Fruit fly (Drosophila melanogaster) whole organism, embryonic: ENCODE results near the gene CG15362.

Experiments
- Adf1 ChIP-seq: fragments of 200-800 bp; sonication (Bioruptor generic); IDR thresholded peaks from 2 replicates; pipeline ENCODE4 v1.3.6; 2022; ENCODE audit warnings: missing biosample characterization, missing genetic modification characterization
- CG10565 ChIP-seq: fragments of 200-800 bp; sonication (Bioruptor generic); optimal IDR thresholded peaks from 3 replicates; lab custom pipeline; 2016; ENCODE audit warnings: missing biosample characterization, mild to moderate bottlenecking, missing genetic modification characterization
- CG10654 ChIP-seq: fragments of 200-800 bp; sonication (Bioruptor generic); optimal IDR thresholded peaks from 2 replicates; lab custom pipeline; 2016; ENCODE audit warnings: missing biosample characterization, missing genetic modification characterization
- CG11696 ChIP-seq: fragments of 200-800 bp; sonication (Bioruptor generic); IDR thresholded peaks from 2 replicates; pipeline ENCODE4 v1.3.6; 2022; ENCODE audit warnings: missing biosample characterization, missing genetic modification characterization
- CG12769 ChIP-seq: fragments of 200-800 bp; sonication (Bioruptor generic); optimal IDR thresholded peaks from 2 replicates; lab custom pipeline; 2019; ENCODE audit warnings: missing biosample characterization, mild to moderate bottlenecking, missing genetic modification characterization, moderate library complexity
- CG13424 ChIP-seq: fragments of 200-800 bp; sonication (Bioruptor generic); optimal IDR thresholded peaks from 2 replicates; lab custom pipeline; 2019; ENCODE audit warnings: missing biosample characterization, mild to moderate bottlenecking, missing genetic modification characterization, moderate library complexity
- CG13624 ChIP-seq: fragments of 200-800 bp; sonication (Bioruptor generic); optimal IDR thresholded peaks from 2 replicates; lab custom pipeline; 2016; ENCODE audit warnings: missing biosample characterization, missing genetic modification characterization
- CG14667 ChIP-seq: fragments of 200-800 bp; sonication (Bioruptor generic); IDR thresholded peaks from 2 replicates; pipeline ENCODE4 v1.3.6; 2022; ENCODE audit warnings: missing biosample characterization, missing genetic modification characterization
- CG15514 ChIP-seq: fragments of 200-800 bp; sonication (Bioruptor generic); optimal IDR thresholded peaks from 3 replicates; lab custom pipeline; 2017; ENCODE audit warnings: missing biosample characterization, missing genetic modification characterization, mild to moderate bottlenecking, moderate library complexity, missing genetic modification reagents
- CG15601 ChIP-seq: fragments of 200-800 bp; sonication (Bioruptor generic); optimal IDR thresholded peaks from 3 replicates; lab custom pipeline; 2019; ENCODE audit warnings: missing biosample characterization, mild to moderate bottlenecking, missing genetic modification characterization, moderate library complexity
- CG18599 ChIP-seq: fragments of 200-800 bp; sonication (Bioruptor generic); optimal IDR thresholded peaks from 3 replicates; lab custom pipeline; 2017; ENCODE audit warnings: missing biosample characterization, missing genetic modification characterization, mild to moderate bottlenecking, moderate library complexity, missing genetic modification reagents
- CG31388 ChIP-seq: fragments of 200-800 bp; sonication (Bioruptor generic); optimal IDR thresholded peaks from 2 replicates; lab custom pipeline; 2016; ENCODE audit warnings: missing biosample characterization, missing genetic modification characterization
- CG33557 ChIP-seq: fragments of 200-800 bp; sonication (Bioruptor generic); optimal IDR thresholded peaks from 2 replicates; lab custom pipeline; 2019; ENCODE audit warnings: missing biosample characterization, mild to moderate bottlenecking, missing genetic modification characterization, moderate library complexity
- CG3995 ChIP-seq: fragments of 200-800 bp; sonication (Bioruptor generic); optimal IDR thresholded peaks from 3 replicates; lab custom pipeline; 2016; ENCODE audit warnings: missing biosample characterization, missing genetic modification characterization
- CG4360 ChIP-seq: fragments of 200-800 bp; sonication (Bioruptor generic); IDR thresholded peaks from 2 replicates; pipeline ENCODE4 v1.3.6; 2022; ENCODE audit warnings: missing biosample characterization, missing genetic modification characterization
- CG4854 ChIP-seq: fragments of 200-800 bp; sonication (Bioruptor generic); optimal IDR thresholded peaks from 2 replicates; lab custom pipeline; 2016; ENCODE audit warnings: missing biosample characterization, missing genetic modification characterization, inconsistent platforms
- CG6683 ChIP-seq: fragments of 200-800 bp; sonication (Bioruptor generic); optimal IDR thresholded peaks from 2 replicates; lab custom pipeline; 2017; ENCODE audit warnings: missing biosample characterization, mild to moderate bottlenecking, missing genetic modification characterization, missing genetic modification reagents
- CkIIα-i1 ChIP-seq: fragments of 200-800 bp; sonication (Bioruptor generic); IDR thresholded peaks from 2 replicates; pipeline ENCODE4 v1.3.6; 2022; ENCODE audit warnings: missing biosample characterization, missing genetic modification characterization
- Dbx ChIP-seq: fragments of 200-800 bp; sonication (Bioruptor generic); IDR thresholded peaks from 3 replicates; pipeline ENCODE4 v1.3.6; 2022; ENCODE audit warnings: missing biosample characterization, missing genetic modification characterization
- Dip2 ChIP-seq: fragments of 200-800 bp; sonication (Bioruptor generic); IDR thresholded peaks from 2 replicates; pipeline ENCODE4 v1.3.6; 2022; ENCODE audit warnings: missing biosample characterization, missing genetic modification characterization
- Dll ChIP-seq: fragments of 200-800 bp; sonication (Bioruptor generic); IDR thresholded peaks from 4 replicates; pipeline ENCODE4 v1.3.6; 2022; ENCODE audit warnings: missing biosample characterization, missing genetic modification characterization; ENCODE audit not compliant: partially characterized antibody
- Dp ChIP-seq: fragments of 200-800 bp; sonication (Bioruptor generic); optimal IDR thresholded peaks from 2 replicates; lab custom pipeline; 2018; ENCODE audit warnings: missing biosample characterization, mild to moderate bottlenecking, missing genetic modification characterization, moderate library complexity
- Dref ChIP-seq: fragments of 200-800 bp; sonication (Bioruptor generic); IDR thresholded peaks from 2 replicates; pipeline ENCODE4 v1.3.6; 2022; ENCODE audit warnings: missing biosample characterization, missing genetic modification characterization
- Eip74EF ChIP-seq, 2 experiments: fragments of 200-800 bp in 1 of 2; fragments of >200 bp in 1 of 2; sonication (Bioruptor generic) in 1 of 2; optimal IDR thresholded peaks; 2 replicates each; lab custom pipeline; 2017 to 2019; ENCODE audit warnings: missing biosample characterization in 2 of 2, missing genetic modification characterization in 2 of 2, mild to moderate bottlenecking in 1 of 2, moderate library complexity in 1 of 2
- H2.0 ChIP-seq: fragments of 200-800 bp; sonication (Bioruptor generic); IDR thresholded peaks from 2 replicates; pipeline ENCODE4 v1.3.6; 2022; ENCODE audit warnings: missing biosample characterization, missing genetic modification characterization
- Hmr ChIP-seq: fragments of 200-800 bp; sonication (Bioruptor generic); optimal IDR thresholded peaks from 3 replicates; lab custom pipeline; 2017; ENCODE audit warnings: mild to moderate bottlenecking, missing biosample characterization, missing genetic modification reagents, missing genetic modification characterization
- Hr78 ChIP-seq, 2 experiments: fragments of 200-800 bp in 1 of 2; fragments of >200 bp in 1 of 2; sonication (Bioruptor generic) in 1 of 2; optimal IDR thresholded peaks; 2 replicates each; lab custom pipeline; 2017 to 2019; ENCODE audit warnings: missing biosample characterization in 2 of 2, missing genetic modification characterization in 2 of 2, mild to moderate bottlenecking in 1 of 2, moderate library complexity in 1 of 2
- MBD-R2 ChIP-seq: fragments of 200-800 bp; sonication (Bioruptor generic); IDR thresholded peaks from 2 replicates; pipeline ENCODE4 v1.3.6; 2022; ENCODE audit warnings: missing biosample characterization, missing genetic modification characterization
- Nf-YA ChIP-seq: fragments of 200-800 bp; sonication (Bioruptor generic); IDR thresholded peaks from 2 replicates; pipeline ENCODE4 v1.3.6; 2022; ENCODE audit warnings: missing biosample characterization, missing genetic modification characterization
- PHDP ChIP-seq: fragments of 200-800 bp; sonication (Bioruptor generic); optimal IDR thresholded peaks from 3 replicates; lab custom pipeline; 2018; ENCODE audit warnings: missing biosample characterization, mild to moderate bottlenecking, missing genetic modification characterization, moderate library complexity
- Stat92E ChIP-seq, 3 experiments: fragments of >200 bp in 2 of 3; fragments of 200-800 bp in 1 of 3; sonication (Bioruptor generic) in 1 of 3; optimal IDR thresholded peaks; 2 replicates each; lab custom pipeline; 2017 to 2019; ENCODE audit warnings: missing biosample characterization in 3 of 3, missing genetic modification characterization in 3 of 3, mild to moderate bottlenecking in 1 of 3, moderate library complexity in 1 of 3
- Xbp1 ChIP-seq: fragments of 200-800 bp; sonication (Bioruptor generic); optimal IDR thresholded peaks from 3 replicates; lab custom pipeline; 2016; ENCODE audit warnings: missing biosample characterization, mild to moderate bottlenecking, missing genetic modification characterization
- ab ChIP-seq: fragments of 200-800 bp; sonication (Bioruptor generic); optimal IDR thresholded peaks from 2 replicates; lab custom pipeline; 2016; ENCODE audit warnings: missing biosample characterization, missing genetic modification characterization
- ap ChIP-seq: fragments of 200-800 bp; sonication (Bioruptor generic); IDR thresholded peaks from 2 replicates; pipeline ENCODE4 v1.3.6; 2022; ENCODE audit warnings: missing biosample characterization, missing genetic modification characterization
- cg ChIP-seq: fragments of 200-800 bp; sonication (Bioruptor generic); optimal IDR thresholded peaks from 3 replicates; lab custom pipeline; 2019; ENCODE audit warnings: missing biosample characterization, mild to moderate bottlenecking, missing genetic modification characterization, moderate library complexity
- cwo ChIP-seq: fragments of 200-800 bp; sonication (Bioruptor generic); optimal IDR thresholded peaks from 3 replicates; lab custom pipeline; 2017; ENCODE audit warnings: missing biosample characterization, missing genetic modification characterization, mild to moderate bottlenecking, moderate library complexity, missing genetic modification reagents
- ewg ChIP-seq: fragments of 200-800 bp; sonication (Bioruptor generic); optimal IDR thresholded peaks from 3 replicates; lab custom pipeline; 2017; ENCODE audit warnings: mild to moderate bottlenecking, missing biosample characterization, missing genetic modification reagents, missing genetic modification characterization
- fru ChIP-seq: fragments of >200 bp; optimal IDR thresholded peaks from 2 replicates; lab custom pipeline; 2017
- h ChIP-seq: fragments of >200 bp; optimal IDR thresholded peaks from 2 replicates; lab custom pipeline; 2017
- her ChIP-seq: fragments of 200-800 bp; sonication (Bioruptor generic); optimal IDR thresholded peaks from 2 replicates; lab custom pipeline; 2016; ENCODE audit warnings: missing biosample characterization, missing genetic modification characterization
- mirr ChIP-seq: fragments of 200-800 bp; sonication (Bioruptor generic); optimal IDR thresholded peaks from 3 replicates; lab custom pipeline; 2018; ENCODE audit warnings: missing biosample characterization, mild to moderate bottlenecking, missing genetic modification characterization
- nmo ChIP-seq: fragments of 200-800 bp; sonication (Bioruptor generic); optimal IDR thresholded peaks from 2 replicates; lab custom pipeline; 2018; ENCODE audit warnings: missing biosample characterization, mild to moderate bottlenecking, missing genetic modification characterization, moderate library complexity
- pnt ChIP-seq: fragments of 200-800 bp; sonication (Bioruptor generic); optimal IDR thresholded peaks from 3 replicates; lab custom pipeline; 2016; ENCODE audit warnings: missing biosample characterization, missing genetic modification characterization
- pros ChIP-seq: fragments of 200-800 bp; sonication (Bioruptor generic); optimal IDR thresholded peaks from 3 replicates; lab custom pipeline; 2019; ENCODE audit warnings: missing biosample characterization, mild to moderate bottlenecking, missing genetic modification characterization, moderate library complexity
- ro ChIP-seq: fragments of 200-800 bp; sonication (Bioruptor generic); IDR thresholded peaks from 2 replicates; pipeline ENCODE4 v1.3.6; 2022; ENCODE audit warnings: missing biosample characterization, missing genetic modification characterization
- row ChIP-seq: fragments of 200-800 bp; sonication (Bioruptor generic); IDR thresholded peaks from 3 replicates; pipeline ENCODE4 v1.3.6; 2022; ENCODE audit warnings: missing biosample characterization, missing genetic modification characterization
- sim ChIP-seq: fragments of 200-800 bp; sonication (Bioruptor generic); IDR thresholded peaks from 2 replicates; pipeline ENCODE4 v1.3.6; 2022; ENCODE audit warnings: missing biosample characterization, missing genetic modification characterization
- stwl ChIP-seq: fragments of 200-800 bp; sonication (Bioruptor generic); optimal IDR thresholded peaks from 3 replicates; lab custom pipeline; 2018; ENCODE audit warnings: missing biosample characterization, mild to moderate bottlenecking, missing genetic modification characterization, moderate library complexity
- tll ChIP-seq, 2 experiments: fragments of 200-800 bp in 1 of 2; fragments of >200 bp in 1 of 2; sonication (Bioruptor generic) in 1 of 2; optimal IDR thresholded peaks; 2 replicates each; lab custom pipeline; 2017 to 2019; ENCODE audit warnings: missing biosample characterization in 2 of 2, missing genetic modification characterization in 2 of 2, mild to moderate bottlenecking in 1 of 2, moderate library complexity in 1 of 2
- zf30C ChIP-seq: fragments of 200-800 bp; sonication (Bioruptor generic); optimal IDR thresholded peaks from 3 replicates; lab custom pipeline; 2018; ENCODE audit warnings: missing biosample characterization, mild to moderate bottlenecking, missing genetic modification characterization

Gene CG15362

dm6 chr2L:2013836-2014434 is 33.0 kb downstream of the CG15362 start (continued):
- no peak for TF ChIP-seq CG10565
- no peak for TF ChIP-seq CG31388
- TF ChIP-seq ab (GFP tag; lab: Kevin White, UChicago), result no peak
- no peak for TF ChIP-seq PHDP (tag; lab: Kevin White, UChicago)
- no peak for TF ChIP-seq Xbp1 (GFP tag; lab: Kevin White, UChicago)
- no peak for TF ChIP-seq Adf1
- TF ChIP-seq CG13624 (GFP tag; lab: Kevin White, UChicago), result no peak
- peak; percentile 16 for TF ChIP-seq cg (GFP tag; lab: Kevin White, UChicago)
- no peak for TF ChIP-seq CG10654
- no peak for TF ChIP-seq nmo (GFP tag; lab: Kevin White, UChicago)
- no peak for TF ChIP-seq h (lab: Kevin White, UChicago)
- TF ChIP-seq CG18599 (GFP tag; lab: Kevin White, UChicago), result peak; percentile 6
- TF ChIP-seq Eip74EF (GFP tag; optimal IDR thresholded peaks at IDR 0.05; lab: Kevin White, UChicago), result no peak
- TF ChIP-seq zf30C (GFP tag; lab: Kevin White, UChicago), result no peak
- TF ChIP-seq pros (GFP tag; lab: Kevin White, UChicago), result peak; percentile 51
- TF ChIP-seq ap (GFP tag; lab: Robert Waterston, UW), result no peak
- peak; percentile 83 for TF ChIP-seq CG4360
- no peak for TF ChIP-seq CG14667 (GFP tag; lab: Robert Waterston, UW)
- peak; percentile 44; the same call in 2 of the 3 replicates for TF ChIP-seq row
- TF ChIP-seq stwl, result no peak
- TF ChIP-seq Hmr (GFP tag; lab: Kevin White, UChicago), result no peak
- TF ChIP-seq Dp (GFP tag; lab: Kevin White, UChicago), result no peak
- peak; percentile 27 for TF ChIP-seq CG12769 (tag; lab: Kevin White, UChicago)
- no peak for TF ChIP-seq CG15601 (tag; lab: Kevin White, UChicago)
- TF ChIP-seq H2.0 (GFP tag; lab: Robert Waterston, UW), result no peak
- TF ChIP-seq cwo (GFP tag; lab: Kevin White, UChicago), result no peak
- TF ChIP-seq Hr78 (GFP tag; optimal IDR thresholded peaks at IDR 0.05; lab: Kevin White, UChicago), result no peak
- no peak for TF ChIP-seq her (GFP tag; lab: Kevin White, UChicago)
- TF ChIP-seq Dip2 (GFP tag; lab: Robert Waterston, UW), result no peak
- no peak for TF ChIP-seq Nf-YA (GFP tag; lab: Robert Waterston, UW)
- TF ChIP-seq ro (GFP tag; lab: Robert Waterston, UW), result no peak
- no peak for TF ChIP-seq ewg (GFP tag; lab: Kevin White, UChicago)
- no peak for TF ChIP-seq Stat92E (GFP tag; optimal IDR thresholded peaks at IDR 0.05; lab: Kevin White, UChicago)
- no peak for TF ChIP-seq MBD-R2
- no peak for TF ChIP-seq sim (GFP tag; lab: Robert Waterston, UW)
- TF ChIP-seq CG15514 (GFP tag; lab: Kevin White, UChicago), result peak; percentile 4
- TF ChIP-seq CG11696 (GFP tag; lab: Robert Waterston, UW), result no peak
- TF ChIP-seq CG33557 (GFP tag; lab: Kevin White, UChicago), result no peak
- no peak for TF ChIP-seq CG3995 (GFP tag; lab: Kevin White, UChicago)
- TF ChIP-seq tll (GFP tag; optimal IDR thresholded peaks at IDR 0.05; lab: Kevin White, UChicago), result peak in 1 of 2 experiments; percentile 56
- TF ChIP-seq mirr (GFP tag; lab: Kevin White, UChicago), result no peak
- no peak for TF ChIP-seq CG13424 (tag; lab: Kevin White, UChicago)
- TF ChIP-seq Dll (GFP tag; lab: Robert Waterston, UW), result no peak
- no peak for TF ChIP-seq Dref (GFP tag; lab: Robert Waterston, UW)
- TF ChIP-seq fru (lab: Kevin White, UChicago), result no peak
- TF ChIP-seq CG4854 (GFP tag; lab: Kevin White, UChicago), result no peak
- TF ChIP-seq CG6683 (GFP tag; lab: Kevin White, UChicago), result no peak
- no peak for TF ChIP-seq CkIIα-i1 (GFP tag; lab: Robert Waterston, UW)
- no peak for TF ChIP-seq Dbx (GFP tag; lab: Robert Waterston, UW)
- TF ChIP-seq pnt (GFP tag; lab: Kevin White, UChicago), result no peak
